Fruit fly (Drosophila melanogaster) whole organism, embryonic: ENCODE results near the gene Surf1.

Experiments
- Antp ChIP-seq: fragments of 200-800 bp; sonication (Bioruptor generic); optimal IDR thresholded peaks from 3 replicates; lab custom pipeline; 2016; ENCODE audit warnings: missing biosample characterization, missing genetic modification characterization
- CG10462 ChIP-seq: fragments of 200-800 bp; sonication (Bioruptor generic); optimal IDR thresholded peaks from 2 replicates; lab custom pipeline; 2016; ENCODE audit warnings: missing biosample characterization, missing genetic modification characterization
- CG10654 ChIP-seq: fragments of 200-800 bp; sonication (Bioruptor generic); optimal IDR thresholded peaks from 2 replicates; lab custom pipeline; 2016; ENCODE audit warnings: missing biosample characterization, missing genetic modification characterization
- CG11247 ChIP-seq: fragments of 200-800 bp; sonication (Bioruptor generic); IDR thresholded peaks from 2 replicates; pipeline ENCODE4 v1.3.6; 2022; ENCODE audit warnings: missing biosample characterization, missing genetic modification characterization
- CG11696 ChIP-seq: fragments of 200-800 bp; sonication (Bioruptor generic); IDR thresholded peaks from 2 replicates; pipeline ENCODE4 v1.3.6; 2022; ENCODE audit warnings: missing biosample characterization, missing genetic modification characterization
- CG12155 ChIP-seq: fragments of 200-800 bp; sonication (Bioruptor generic); optimal IDR thresholded peaks from 3 replicates; lab custom pipeline; 2016; ENCODE audit warnings: missing biosample characterization, missing genetic modification characterization
- CG14014 ChIP-seq: fragments of 200-800 bp; sonication (Bioruptor generic); IDR thresholded peaks from 2 replicates; pipeline ENCODE4 v1.3.6; 2022; ENCODE audit warnings: missing biosample characterization, missing genetic modification characterization
- CG15073 ChIP-seq: fragments of 200-800 bp; sonication (Bioruptor generic); optimal IDR thresholded peaks from 2 replicates; lab custom pipeline; 2016; ENCODE audit warnings: missing biosample characterization, missing genetic modification characterization
- CG1603 ChIP-seq: fragments of 200-800 bp; sonication (Bioruptor generic); optimal IDR thresholded peaks from 2 replicates; lab custom pipeline; 2019; ENCODE audit warnings: missing biosample characterization, mild to moderate bottlenecking, missing genetic modification characterization, moderate library complexity
- CG17186 ChIP-seq: fragments of 200-800 bp; sonication (Bioruptor generic); optimal IDR thresholded peaks from 3 replicates; lab custom pipeline; 2017; ENCODE audit warnings: missing biosample characterization, missing genetic modification reagents, missing genetic modification characterization
- CG18764 ChIP-seq: fragments of 200-800 bp; sonication (Bioruptor generic); optimal IDR thresholded peaks from 3 replicates; lab custom pipeline; 2016; ENCODE audit warnings: missing biosample characterization, missing genetic modification characterization
- CG2712 ChIP-seq: fragments of 200-800 bp; optimal IDR thresholded peaks from 3 replicates; lab custom pipeline; 2019; ENCODE audit warnings: missing biosample characterization, mild to moderate bottlenecking, missing genetic modification characterization, moderate library complexity
- CG3065 ChIP-seq: fragments of 200-800 bp; sonication (Bioruptor generic); optimal IDR thresholded peaks from 2 replicates; lab custom pipeline; 2016; ENCODE audit warnings: missing biosample characterization, missing genetic modification characterization
- CG31365 ChIP-seq: fragments of 200-800 bp; sonication (Bioruptor generic); optimal IDR thresholded peaks from 2 replicates; lab custom pipeline; 2018; ENCODE audit warnings: missing biosample characterization, mild to moderate bottlenecking, missing genetic modification characterization
- CG7271 ChIP-seq: fragments of 200-800 bp; sonication (Bioruptor generic); optimal IDR thresholded peaks from 2 replicates; lab custom pipeline; 2018; ENCODE audit warnings: missing biosample characterization, mild to moderate bottlenecking, missing genetic modification characterization, moderate library complexity
- CG7357 ChIP-seq: fragments of 200-800 bp; sonication (Bioruptor generic); IDR thresholded peaks from 3 replicates; pipeline ENCODE4 v1.3.6; 2022; ENCODE audit warnings: missing biosample characterization, missing genetic modification characterization
- CG7963 ChIP-seq: fragments of 200-800 bp; sonication (Bioruptor generic); IDR thresholded peaks from 3 replicates; pipeline ENCODE4 v1.3.6; 2022; ENCODE audit warnings: missing biosample characterization, missing genetic modification characterization; ENCODE audit not compliant: partially characterized antibody
- CG8924 ChIP-seq: fragments of 200-800 bp; optimal IDR thresholded peaks from 3 replicates; lab custom pipeline; 2019; ENCODE audit warnings: missing biosample characterization, mild to moderate bottlenecking, missing genetic modification characterization, moderate library complexity
- CG9215 ChIP-seq: fragments of 200-800 bp; sonication (Bioruptor generic); IDR thresholded peaks from 2 replicates; pipeline ENCODE4 v1.3.6; 2022; ENCODE audit warnings: missing biosample characterization, missing genetic modification characterization
- CG9437 ChIP-seq: fragments of 200-800 bp; sonication (Bioruptor generic); optimal IDR thresholded peaks from 2 replicates; lab custom pipeline; 2018; ENCODE audit warnings: missing biosample characterization, mild to moderate bottlenecking, missing genetic modification characterization
- CoRest ChIP-seq: fragments of 200-800 bp; sonication (Bioruptor generic); optimal IDR thresholded peaks from 3 replicates; lab custom pipeline; 2018; ENCODE audit warnings: missing biosample characterization, mild to moderate bottlenecking, missing genetic modification characterization, moderate library complexity
- D19B ChIP-seq: fragments of 200-800 bp; sonication (Bioruptor generic); optimal IDR thresholded peaks from 2 replicates; lab custom pipeline; 2017; ENCODE audit warnings: missing biosample characterization, mild to moderate bottlenecking, missing genetic modification characterization
- Dip3 ChIP-seq: fragments of 200-800 bp; sonication (Bioruptor generic); optimal IDR thresholded peaks from 3 replicates; lab custom pipeline; 2016; ENCODE audit warnings: missing biosample characterization, missing genetic modification characterization
- Dll ChIP-seq: fragments of 200-800 bp; sonication (Bioruptor generic); IDR thresholded peaks from 4 replicates; pipeline ENCODE4 v1.3.6; 2022; ENCODE audit warnings: missing biosample characterization, missing genetic modification characterization; ENCODE audit not compliant: partially characterized antibody
- Dref ChIP-seq: fragments of 200-800 bp; sonication (Bioruptor generic); IDR thresholded peaks from 2 replicates; pipeline ENCODE4 v1.3.6; 2022; ENCODE audit warnings: missing biosample characterization, missing genetic modification characterization
- Fer2 ChIP-seq: fragments of 200-800 bp; sonication (Bioruptor generic); optimal IDR thresholded peaks from 2 replicates; lab custom pipeline; 2018; ENCODE audit warnings: missing biosample characterization, mild to moderate bottlenecking, missing genetic modification characterization, moderate library complexity
- NC2α ChIP-seq: fragments of 200-800 bp; sonication (Bioruptor generic); optimal IDR thresholded peaks from 2 replicates; lab custom pipeline; 2016; ENCODE audit warnings: missing biosample characterization, missing genetic modification characterization
- Neu2 ChIP-seq: fragments of 200-800 bp; sonication (Bioruptor generic); optimal IDR thresholded peaks from 3 replicates; lab custom pipeline; 2016; ENCODE audit warnings: missing biosample characterization, missing genetic modification characterization, borderline replicate concordance
- Opbp ChIP-seq: fragments of 200-800 bp; sonication (Bioruptor generic); IDR thresholded peaks from 3 replicates; pipeline ENCODE4 v1.3.6; 2022; ENCODE audit warnings: missing biosample characterization, missing genetic modification characterization; ENCODE audit not compliant: partially characterized antibody
- al ChIP-seq: fragments of 200-800 bp; sonication (Bioruptor generic); IDR thresholded peaks from 2 replicates; pipeline ENCODE4 v1.3.6; 2022; ENCODE audit warnings: missing biosample characterization, missing genetic modification characterization
- ara ChIP-seq: fragments of 200-800 bp; sonication (Bioruptor generic); IDR thresholded peaks from 2 replicates; pipeline ENCODE4 v1.3.6; 2022; ENCODE audit warnings: missing biosample characterization, missing genetic modification characterization
- bab2 ChIP-seq: fragments of 200-800 bp; sonication (Bioruptor generic); optimal IDR thresholded peaks from 2 replicates; lab custom pipeline; 2016; ENCODE audit warnings: missing biosample characterization, missing genetic modification characterization
- cg ChIP-seq: fragments of 200-800 bp; sonication (Bioruptor generic); optimal IDR thresholded peaks from 3 replicates; lab custom pipeline; 2019; ENCODE audit warnings: missing biosample characterization, mild to moderate bottlenecking, missing genetic modification characterization, moderate library complexity
- chinmo ChIP-seq: fragments of 200-800 bp; sonication (Bioruptor generic); IDR thresholded peaks from 4 replicates; pipeline ENCODE4 v1.3.6; 2022; ENCODE audit warnings: missing biosample characterization, missing genetic modification characterization; ENCODE audit not compliant: partially characterized antibody
- crp ChIP-seq, 2 experiments: fragments of 200-800 bp; sonication (Bioruptor generic); optimal IDR thresholded peaks; 2 replicates in 1 of 2; 3 replicates in 1 of 2; lab custom pipeline; 2017; ENCODE audit warnings: missing biosample characterization in 2 of 2, missing genetic modification characterization in 2 of 2, mild to moderate bottlenecking in 1 of 2, moderate library complexity in 1 of 2
- fd96Cb ChIP-seq: fragments of 200-800 bp; sonication (Bioruptor generic); optimal IDR thresholded peaks from 2 replicates; lab custom pipeline; 2018; ENCODE audit warnings: missing biosample characterization, mild to moderate bottlenecking, missing genetic modification characterization, moderate library complexity
- gem ChIP-seq: fragments of 200-800 bp; sonication (Bioruptor generic); optimal IDR thresholded peaks from 2 replicates; lab custom pipeline; 2019; ENCODE audit warnings: missing biosample characterization, mild to moderate bottlenecking, missing genetic modification characterization, moderate library complexity
- hbn ChIP-seq: fragments of 200-800 bp; sonication (Bioruptor generic); IDR thresholded peaks from 2 replicates; pipeline ENCODE4 v1.3.6; 2022; ENCODE audit warnings: missing biosample characterization, missing genetic modification characterization; ENCODE audit not compliant: partially characterized antibody
- mld ChIP-seq: fragments of 200-800 bp; sonication (Bioruptor generic); IDR thresholded peaks from 3 replicates; pipeline ENCODE4 v1.3.6; 2022; ENCODE audit warnings: missing biosample characterization, missing genetic modification characterization; ENCODE audit not compliant: partially characterized antibody
- pzg ChIP-seq: fragments of 200-800 bp; sonication (Bioruptor generic); optimal IDR thresholded peaks from 3 replicates; lab custom pipeline; 2018; ENCODE audit warnings: missing biosample characterization, mild to moderate bottlenecking, missing genetic modification characterization, moderate library complexity
- run ChIP-seq: fragments of 200-800 bp; sonication (Bioruptor generic); optimal IDR thresholded peaks from 3 replicates; lab custom pipeline; 2018; ENCODE audit warnings: missing biosample characterization, mild to moderate bottlenecking, missing genetic modification characterization
- sc ChIP-seq, 3 experiments: fragments of >200 bp in 2 of 3; fragments of 200-800 bp in 1 of 3; sonication (Bioruptor generic) in 1 of 3; optimal IDR thresholded peaks; 2 replicates in 2 of 3; 3 replicates in 1 of 3; lab custom pipeline; 2017; ENCODE audit warnings: mild to moderate bottlenecking in 1 of 3, missing biosample characterization in 1 of 3, missing genetic modification characterization in 1 of 3, missing genetic modification reagents in 1 of 3
- scrt ChIP-seq: fragments of 200-800 bp; sonication (Bioruptor generic); optimal IDR thresholded peaks from 2 replicates; lab custom pipeline; 2018; ENCODE audit warnings: missing biosample characterization, mild to moderate bottlenecking, missing genetic modification characterization, moderate library complexity
- sisA ChIP-seq: fragments of 200-800 bp; sonication (Bioruptor generic); IDR thresholded peaks from 2 replicates; pipeline ENCODE4 v1.3.6; 2022; ENCODE audit warnings: missing biosample characterization, missing genetic modification characterization
- slou ChIP-seq: fragments of 200-800 bp; sonication (Bioruptor generic); optimal IDR thresholded peaks from 3 replicates; lab custom pipeline; 2016; ENCODE audit warnings: missing biosample characterization, missing genetic modification characterization
- ssp ChIP-seq: fragments of 200-800 bp; sonication (Bioruptor generic); IDR thresholded peaks from 2 replicates; pipeline ENCODE4 v1.3.6; 2022; ENCODE audit warnings: missing biosample characterization, missing genetic modification characterization
- stwl ChIP-seq: fragments of 200-800 bp; sonication (Bioruptor generic); optimal IDR thresholded peaks from 3 replicates; lab custom pipeline; 2018; ENCODE audit warnings: missing biosample characterization, mild to moderate bottlenecking, missing genetic modification characterization, moderate library complexity
- sug ChIP-seq: fragments of 200-800 bp; optimal IDR thresholded peaks from 2 replicates; lab custom pipeline; 2019; ENCODE audit warnings: missing biosample characterization, mild to moderate bottlenecking, missing genetic modification characterization, moderate library complexity
- trem ChIP-seq: fragments of 200-800 bp; optimal IDR thresholded peaks from 3 replicates; lab custom pipeline; 2019; ENCODE audit warnings: missing biosample characterization, mild to moderate bottlenecking, missing genetic modification characterization, moderate library complexity
- twi ChIP-seq: fragments of 200-800 bp; optimal IDR thresholded peaks from 2 replicates; lab custom pipeline; 2019; ENCODE audit warnings: missing biosample characterization, mild to moderate bottlenecking, missing genetic modification characterization, moderate library complexity

Surf1 gene

DNA sequence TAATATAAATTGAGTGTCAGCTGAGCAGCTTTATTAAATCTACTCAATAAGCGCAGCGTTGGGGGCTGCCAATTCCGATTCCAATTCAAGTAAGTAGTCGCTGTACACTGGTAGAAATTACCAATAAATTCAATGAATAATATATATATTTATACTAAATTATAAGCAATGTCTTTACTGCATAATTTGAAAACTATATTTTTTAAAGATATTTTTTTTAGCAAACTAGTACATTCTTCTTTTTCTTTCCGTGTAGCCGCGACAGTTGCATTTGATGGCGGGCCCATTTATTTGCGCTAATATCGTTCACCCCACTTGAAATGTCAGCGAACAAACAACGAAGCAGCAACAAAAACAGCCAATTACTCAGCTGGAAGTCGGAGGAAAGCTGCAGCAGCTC, 19.2 kb downstream of the Surf1 start (continued):
- no peak for TF ChIP-seq slou (GFP tag; lab: Kevin White, UChicago)
- TF ChIP-seq cg = no peak
- TF ChIP-seq Fer2 (tag; lab: Kevin White, UChicago) = no peak
- TF ChIP-seq chinmo = no peak
- TF ChIP-seq pzg (GFP tag; lab: Kevin White, UChicago) = no peak
- TF ChIP-seq gem (tag; lab: Kevin White, UChicago) = peak; percentile 79
- TF ChIP-seq twi (tag; lab: Kevin White, UChicago) = no peak
- peak; percentile 71 for TF ChIP-seq sisA (GFP tag; lab: Robert Waterston, UW)
- no peak for TF ChIP-seq Neu2 (GFP tag; lab: Kevin White, UChicago)
- TF ChIP-seq CG7271 (tag; lab: Kevin White, UChicago) = no peak
- TF ChIP-seq CG18764 (GFP tag; lab: Kevin White, UChicago) = peak; percentile 23
- TF ChIP-seq hbn (GFP tag; lab: Robert Waterston, UW) = no peak
- no peak for TF ChIP-seq CG9215
- TF ChIP-seq mld (GFP tag; lab: Robert Waterston, UW) = no peak
- peak; percentile 66 for TF ChIP-seq CG14014 (GFP tag; lab: Robert Waterston, UW)
- TF ChIP-seq sug (tag; lab: Kevin White, UChicago) = no peak
- no peak for TF ChIP-seq CG7357 (GFP tag; lab: Robert Waterston, UW)
- peak; percentile 60 for TF ChIP-seq fd96Cb (tag; lab: Kevin White, UChicago)
- TF ChIP-seq Opbp (GFP tag; lab: Robert Waterston, UW) = no peak
- TF ChIP-seq CG3065 (GFP tag; lab: Kevin White, UChicago) = no peak
- 0 out of 2 replicates have a peak, but pooled peaks have one; percentile 40 for TF ChIP-seq CG11696 (GFP tag; lab: Robert Waterston, UW)
- no peak for TF ChIP-seq CG15073 (GFP tag; lab: Kevin White, UChicago)
- TF ChIP-seq Antp (GFP tag; lab: Kevin White, UChicago) = no peak
- TF ChIP-seq Dref (GFP tag; lab: Robert Waterston, UW) = no peak
- TF ChIP-seq sc (optimal IDR thresholded peaks at IDR 0.05; lab: Kevin White, UChicago) = no peak
- peak; percentile 46 for TF ChIP-seq sc (GFP tag; optimal IDR thresholded peaks at IDR 0.05; lab: Kevin White, UChicago)
- no peak for TF ChIP-seq NC2α (GFP tag; lab: Kevin White, UChicago)
- peak; percentile 8 for TF ChIP-seq D19B
- peak; percentile 35; the same call in 1 of the 2 replicates for TF ChIP-seq ara (GFP tag; lab: Robert Waterston, UW)
- no peak for TF ChIP-seq scrt
- TF ChIP-seq Dip3 (GFP tag; lab: Kevin White, UChicago) = no peak
- peak; percentile 50 for TF ChIP-seq trem (tag; lab: Kevin White, UChicago)
- TF ChIP-seq Dll (GFP tag; lab: Robert Waterston, UW) = no peak
- TF ChIP-seq CG10654 (GFP tag; lab: Kevin White, UChicago) = peak; percentile 40
- peak; percentile 29 for TF ChIP-seq CG10462
- no peak for TF ChIP-seq al (GFP tag; lab: Robert Waterston, UW)
- no peak for TF ChIP-seq CG7963 (GFP tag; lab: Robert Waterston, UW)
- no peak for TF ChIP-seq CG17186
- TF ChIP-seq ssp (GFP tag; lab: Robert Waterston, UW) = peak; percentile 43; the same call in 1 of the 2 replicates
- peak; percentile 26 for TF ChIP-seq CG8924 (tag; lab: Kevin White, UChicago)
- TF ChIP-seq stwl (tag; lab: Kevin White, UChicago) = peak; percentile 6
- no peak for TF ChIP-seq run
- TF ChIP-seq CG31365 = no peak
- peak; percentile 19 for TF ChIP-seq CG9437
- no peak for TF ChIP-seq CG1603 (tag; lab: Kevin White, UChicago)
- peak; percentile 37; the same call in 1 of the 2 replicates for TF ChIP-seq CG11247 (GFP tag; lab: Robert Waterston, UW)
- TF ChIP-seq CG2712 = peak; percentile 72
- peak; percentile 39 for TF ChIP-seq CG12155 (GFP tag; lab: Kevin White, UChicago)
- no peak for TF ChIP-seq crp (GFP tag; optimal IDR thresholded peaks at IDR 0.05; lab: Kevin White, UChicago)
- TF ChIP-seq CoRest = peak; percentile 54
- TF ChIP-seq bab2 (GFP tag; lab: Kevin White, UChicago) = no peak
